Worm (Caenorhabditis elegans): ENCODE measurements around the gene T21E8.7.

DNA sequence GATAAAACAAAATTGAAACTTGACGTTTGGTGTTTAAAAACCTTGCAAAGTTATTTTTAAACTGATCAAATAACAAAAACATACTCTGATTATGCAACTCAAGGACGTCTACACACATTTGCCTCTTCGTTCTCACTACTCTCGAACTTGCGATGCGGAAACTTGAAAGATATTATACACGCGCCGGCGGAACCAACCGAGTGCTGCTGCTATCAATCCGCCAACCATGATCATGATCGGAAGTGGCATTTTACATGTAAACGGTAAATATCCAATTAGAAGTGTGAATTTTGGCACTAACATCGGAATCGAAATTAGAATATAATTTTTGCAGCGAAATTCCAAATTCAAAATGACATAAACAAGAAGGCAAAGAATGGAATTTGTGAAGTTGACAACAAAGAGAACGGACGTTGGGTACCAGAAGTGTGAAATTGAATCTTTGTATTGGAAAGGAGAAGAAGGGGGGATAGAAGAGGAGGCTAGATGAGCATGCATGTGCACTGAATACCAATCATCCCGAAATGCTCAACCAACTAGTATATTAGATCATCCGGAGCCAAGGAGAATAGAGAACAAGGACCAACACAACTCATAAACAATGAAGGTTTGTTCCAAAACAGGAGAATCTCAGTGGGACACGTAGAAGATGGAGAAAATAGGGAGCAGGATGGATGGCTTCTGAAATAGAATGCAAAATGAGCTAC lies 50.2 kb downstream of the T21E8.7 start:
- TF ChIP-seq him-1 (tag; optimal IDR thresholded peaks at IDR 0.05): no peak
- TF ChIP-seq dao-5 (tag; optimal IDR thresholded peaks at IDR 0.05): no peak
- TF ChIP-seq W03F9.2 (tag; optimal IDR thresholded peaks at IDR 0.05): no peak
